Fruit fly (Drosophila melanogaster) whole organism, embryonic: Measurements from ENCODE around the gene CG32074.
A peak's percentile ranks its signal among the peaks of the same experiment; 100 is the strongest.

Experiments
- ATbp ChIP-seq: fragments of 200-800 bp; sonication (Bioruptor generic); optimal IDR thresholded peaks from 2 replicates; lab custom pipeline; 2017; ENCODE audit warnings: missing biosample characterization, mild to moderate bottlenecking, missing genetic modification characterization, missing genetic modification reagents
- Asciz ChIP-seq: fragments of 200-800 bp; sonication (Bioruptor generic); optimal IDR thresholded peaks from 2 replicates; lab custom pipeline; 2017; ENCODE audit warnings: missing biosample characterization, mild to moderate bottlenecking, missing genetic modification characterization, missing genetic modification reagents
- Awh ChIP-seq: fragments of 200-800 bp; sonication (Bioruptor generic); IDR thresholded peaks from 2 replicates; pipeline ENCODE4, ENCODE4 v1.3.6; 2022; ENCODE audit warnings: missing biosample characterization, missing genetic modification characterization
- CG10147 ChIP-seq: fragments of 200-800 bp; sonication (Bioruptor generic); optimal IDR thresholded peaks from 2 replicates; lab custom pipeline; 2019; ENCODE audit warnings: missing biosample characterization, mild to moderate bottlenecking, missing genetic modification characterization, moderate library complexity
- CG11093 ChIP-seq: fragments of 200-800 bp; sonication (Bioruptor generic); IDR thresholded peaks from 3 replicates; pipeline ENCODE4 v1.3.6; 2022; ENCODE audit warnings: missing biosample characterization, missing genetic modification characterization
- CG11504 ChIP-seq: fragments of 200-800 bp; sonication (Bioruptor generic); optimal IDR thresholded peaks from 3 replicates; lab custom pipeline; 2019; ENCODE audit warnings: missing biosample characterization, mild to moderate bottlenecking, missing genetic modification characterization, moderate library complexity
- CG12155 ChIP-seq: fragments of 200-800 bp; sonication (Bioruptor generic); optimal IDR thresholded peaks from 3 replicates; lab custom pipeline; 2016; ENCODE audit warnings: missing biosample characterization, missing genetic modification characterization
- CG13287 ChIP-seq: fragments of 200-800 bp; sonication (Bioruptor generic); IDR thresholded peaks from 2 replicates; pipeline ENCODE4 v1.3.6; 2022; ENCODE audit warnings: missing biosample characterization, missing genetic modification characterization; ENCODE audit not compliant: partially characterized antibody
- CG14860 ChIP-seq: fragments of 200-800 bp; sonication (Bioruptor generic); IDR thresholded peaks from 3 replicates; pipeline ENCODE4 v1.3.6; 2022; ENCODE audit warnings: missing biosample characterization, missing genetic modification characterization; ENCODE audit not compliant: partially characterized antibody
- CG14965 ChIP-seq: fragments of 200-800 bp; sonication (Bioruptor generic); optimal IDR thresholded peaks from 2 replicates; lab custom pipeline; 2016; ENCODE audit warnings: missing biosample characterization, missing genetic modification characterization, borderline replicate concordance
- CG1529 ChIP-seq: fragments of 200-800 bp; sonication (Bioruptor generic); optimal IDR thresholded peaks from 3 replicates; lab custom pipeline; 2018; ENCODE audit warnings: missing biosample characterization, missing genetic modification characterization
- CG15514 ChIP-seq: fragments of 200-800 bp; sonication (Bioruptor generic); optimal IDR thresholded peaks from 3 replicates; lab custom pipeline; 2017; ENCODE audit warnings: missing biosample characterization, missing genetic modification characterization, mild to moderate bottlenecking, moderate library complexity, missing genetic modification reagents
- CG17328 ChIP-seq: fragments of 200-800 bp; sonication (Bioruptor generic); IDR thresholded peaks from 2 replicates; pipeline ENCODE4 v1.3.6; 2022; ENCODE audit warnings: missing biosample characterization, missing genetic modification characterization
- CG17829 ChIP-seq: fragments of 200-800 bp; optimal IDR thresholded peaks from 2 replicates; lab custom pipeline; 2019; ENCODE audit warnings: missing biosample characterization, mild to moderate bottlenecking, missing genetic modification characterization, moderate library complexity
- CG2120 ChIP-seq: fragments of 200-800 bp; sonication (Bioruptor generic); optimal IDR thresholded peaks from 3 replicates; lab custom pipeline; 2016; ENCODE audit warnings: missing biosample characterization, missing genetic modification characterization
- CG32767 ChIP-seq: fragments of 200-800 bp; sonication (Bioruptor generic); IDR thresholded peaks from 2 replicates; pipeline ENCODE4 v1.3.6; 2022; ENCODE audit warnings: missing biosample characterization, missing genetic modification characterization
- CG32772 ChIP-seq: fragments of 200-800 bp; sonication (Bioruptor generic); IDR thresholded peaks from 2 replicates; pipeline ENCODE4 v1.3.6; 2022; ENCODE audit warnings: missing biosample characterization, missing genetic modification characterization
- CG3281 ChIP-seq: fragments of 200-800 bp; sonication (Bioruptor generic); optimal IDR thresholded peaks from 3 replicates; lab custom pipeline; 2017; ENCODE audit warnings: missing biosample characterization, mild to moderate bottlenecking, missing genetic modification characterization
- CG42726 ChIP-seq: fragments of 200-800 bp; sonication (Bioruptor generic); IDR thresholded peaks from 2 replicates; pipeline ENCODE4 v1.3.6; 2022; ENCODE audit warnings: missing biosample characterization, missing genetic modification characterization; ENCODE audit not compliant: partially characterized antibody
- CG7556 ChIP-seq: fragments of 200-800 bp; sonication (Bioruptor generic); optimal IDR thresholded peaks from 2 replicates; lab custom pipeline; 2017; ENCODE audit warnings: missing biosample characterization, mild to moderate bottlenecking, missing genetic modification characterization
- CG7928 ChIP-seq: fragments of 200-800 bp; sonication (Bioruptor generic); optimal IDR thresholded peaks from 2 replicates; lab custom pipeline; 2017; ENCODE audit warnings: missing biosample characterization, mild to moderate bottlenecking, missing genetic modification characterization
- CG8359 ChIP-seq: fragments of 200-800 bp; sonication (Bioruptor generic); optimal IDR thresholded peaks from 2 replicates; lab custom pipeline; 2017; ENCODE audit warnings: missing biosample characterization, mild to moderate bottlenecking, missing genetic modification characterization, borderline replicate concordance
- CG9437 ChIP-seq: fragments of 200-800 bp; sonication (Bioruptor generic); optimal IDR thresholded peaks from 2 replicates; lab custom pipeline; 2018; ENCODE audit warnings: missing biosample characterization, mild to moderate bottlenecking, missing genetic modification characterization
- CG9876 ChIP-seq: fragments of 200-800 bp; sonication (Bioruptor generic); optimal IDR thresholded peaks from 2 replicates; lab custom pipeline; 2016; ENCODE audit warnings: missing biosample characterization, missing genetic modification characterization
- Chrac-16 ChIP-seq: fragments of 200-800 bp; sonication (Bioruptor generic); optimal IDR thresholded peaks from 3 replicates; lab custom pipeline; 2016; ENCODE audit warnings: missing biosample characterization, missing genetic modification characterization
- Dfd ChIP-seq, 2 experiments: fragments of >200 bp; optimal IDR thresholded peaks; 2 replicates each; lab custom pipeline; 2017; ENCODE audit warnings: missing biosample characterization in 2 of 2, missing genetic modification characterization in 2 of 2
- E2f1 ChIP-seq: fragments of 200-800 bp; sonication (Bioruptor generic); IDR thresholded peaks from 2 replicates; pipeline ENCODE4 v1.3.6; 2022; ENCODE audit warnings: missing biosample characterization, missing genetic modification characterization
- HLH3B ChIP-seq: fragments of 200-800 bp; sonication (Bioruptor generic); IDR thresholded peaks from 2 replicates; pipeline ENCODE4 v1.3.6; 2022; ENCODE audit warnings: missing biosample characterization, missing genetic modification characterization
- Nf-YC ChIP-seq: fragments of 200-800 bp; optimal IDR thresholded peaks from 3 replicates; lab custom pipeline; 2019; ENCODE audit warnings: missing biosample characterization, mild to moderate bottlenecking, missing genetic modification characterization, moderate library complexity
- Ssrp ChIP-seq: fragments of 200-800 bp; sonication (Bioruptor generic); optimal IDR thresholded peaks from 2 replicates; lab custom pipeline; 2018; ENCODE audit warnings: missing biosample characterization, mild to moderate bottlenecking, missing genetic modification characterization, moderate library complexity
- ap ChIP-seq: fragments of 200-800 bp; sonication (Bioruptor generic); IDR thresholded peaks from 2 replicates; pipeline ENCODE4 v1.3.6; 2022; ENCODE audit warnings: missing biosample characterization, missing genetic modification characterization
- bcd ChIP-seq: fragments of 200-800 bp; sonication (Bioruptor generic); optimal IDR thresholded peaks from 2 replicates; lab custom pipeline; 2017; ENCODE audit warnings: missing biosample characterization, mild to moderate bottlenecking, missing genetic modification characterization
- chif ChIP-seq, 2 experiments: fragments of 200-800 bp; sonication (Bioruptor generic); optimal IDR thresholded peaks; 3 replicates each; lab custom pipeline; 2016; ENCODE audit warnings: missing biosample characterization in 2 of 2, missing genetic modification characterization in 2 of 2
- chinmo ChIP-seq: fragments of 200-800 bp; sonication (Bioruptor generic); IDR thresholded peaks from 4 replicates; pipeline ENCODE4 v1.3.6; 2022; ENCODE audit warnings: missing biosample characterization, missing genetic modification characterization; ENCODE audit not compliant: partially characterized antibody
- da ChIP-seq: fragments of 200-800 bp; sonication (Bioruptor generic); optimal IDR thresholded peaks from 2 replicates; lab custom pipeline; 2016; ENCODE audit warnings: missing biosample characterization, missing genetic modification characterization
- dmrt11E ChIP-seq: fragments of 200-800 bp; sonication (Bioruptor generic); optimal IDR thresholded peaks from 3 replicates; lab custom pipeline; 2018; ENCODE audit warnings: missing biosample characterization, mild to moderate bottlenecking, missing genetic modification characterization, moderate library complexity
- esg ChIP-seq: fragments of 200-800 bp; sonication (Bioruptor generic); conservative IDR thresholded peaks from 2 replicates; pipeline ENCODE4 v1.3.6; 2022; ENCODE audit warnings: missing biosample characterization, missing genetic modification characterization
- ind ChIP-seq: fragments of 200-800 bp; sonication (Bioruptor generic); optimal IDR thresholded peaks from 3 replicates; lab custom pipeline; 2016; ENCODE audit warnings: missing biosample characterization, missing genetic modification characterization
- kay ChIP-seq: fragments of 200-800 bp; sonication (Bioruptor generic); optimal IDR thresholded peaks from 2 replicates; lab custom pipeline; 2016; ENCODE audit warnings: missing biosample characterization, missing genetic modification characterization
- lov ChIP-seq, 2 experiments: fragments of 200-800 bp in 1 of 2; fragments of >200 bp in 1 of 2; sonication (Bioruptor generic) in 1 of 2; IDR thresholded peaks in 1 of 2; optimal IDR thresholded peaks in 1 of 2; 2 replicates in 1 of 2; 3 replicates in 1 of 2; pipeline versions ENCODE4 v1.3.6 to Lab custom; 2017 to 2022; ENCODE audit warnings: missing biosample characterization in 1 of 2, missing genetic modification characterization in 1 of 2
- nmo ChIP-seq: fragments of 200-800 bp; sonication (Bioruptor generic); optimal IDR thresholded peaks from 2 replicates; lab custom pipeline; 2018; ENCODE audit warnings: missing biosample characterization, mild to moderate bottlenecking, missing genetic modification characterization, moderate library complexity
- peb ChIP-seq: fragments of 200-800 bp; sonication (Bioruptor generic); IDR thresholded peaks from 2 replicates; pipeline ENCODE4 v1.3.6; 2022; ENCODE audit warnings: missing biosample characterization, missing genetic modification characterization
- ro ChIP-seq: fragments of 200-800 bp; sonication (Bioruptor generic); IDR thresholded peaks from 2 replicates; pipeline ENCODE4 v1.3.6; 2022; ENCODE audit warnings: missing biosample characterization, missing genetic modification characterization
- scrt ChIP-seq: fragments of 200-800 bp; sonication (Bioruptor generic); optimal IDR thresholded peaks from 2 replicates; lab custom pipeline; 2018; ENCODE audit warnings: missing biosample characterization, mild to moderate bottlenecking, missing genetic modification characterization, moderate library complexity
- ssp ChIP-seq: fragments of 200-800 bp; sonication (Bioruptor generic); IDR thresholded peaks from 2 replicates; pipeline ENCODE4 v1.3.6; 2022; ENCODE audit warnings: missing biosample characterization, missing genetic modification characterization
- tgo ChIP-seq: fragments of 200-800 bp; sonication (Bioruptor generic); IDR thresholded peaks from 3 replicates; pipeline ENCODE4 v1.3.6; 2022; ENCODE audit warnings: missing biosample characterization, missing genetic modification characterization
- unpg ChIP-seq: fragments of 200-800 bp; sonication (Bioruptor generic); optimal IDR thresholded peaks from 3 replicates; lab custom pipeline; 2018; ENCODE audit warnings: missing biosample characterization, mild to moderate bottlenecking, missing genetic modification characterization, moderate library complexity

Gene CG32074

DNA sequence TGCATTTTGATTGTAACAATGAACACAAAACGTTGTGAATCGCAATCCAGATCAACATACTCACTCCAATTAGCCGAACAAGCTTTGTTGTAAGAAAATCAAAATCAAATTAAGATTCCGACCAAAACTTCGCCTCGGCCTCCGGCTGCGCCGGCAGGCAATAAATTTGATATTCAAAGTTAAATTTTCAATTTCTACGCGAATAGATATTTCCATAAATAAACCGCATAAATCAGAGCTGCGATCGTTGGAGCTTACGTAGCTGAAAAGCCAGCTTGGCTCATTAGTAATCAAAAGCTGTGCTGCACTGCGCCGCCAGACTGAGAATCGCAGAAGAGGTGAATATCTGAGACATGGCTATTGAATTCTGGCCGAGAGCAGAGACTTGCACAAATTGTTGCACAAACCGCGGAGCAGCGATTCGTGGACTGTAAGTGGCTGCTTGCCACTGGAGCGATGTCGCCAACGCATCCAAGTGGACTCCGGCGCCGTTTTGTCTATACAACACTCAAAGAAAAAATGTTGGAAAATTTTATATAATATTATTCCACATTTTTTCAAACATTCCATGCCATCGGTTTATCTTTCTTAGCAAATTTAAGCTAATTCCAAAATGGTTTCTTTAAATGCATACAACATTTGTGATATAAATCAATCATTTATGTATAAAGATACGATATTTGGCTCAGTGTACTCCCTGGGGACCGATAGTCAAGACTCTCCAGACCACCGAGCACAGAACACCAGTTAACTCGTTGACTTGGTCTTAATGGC, 16.5 kb upstream of the CG32074 start (continued):
- TF ChIP-seq CG1529 (GFP tag; lab: Kevin White, UChicago) (peak; percentile 48), CG42726 (GFP tag; lab: Robert Waterston, UW) (no peak), dmrt11E (peak; percentile 24), tgo (GFP tag; lab: Robert Waterston, UW) (peak; percentile 57; the same call in 2 of the 3 replicates), ATbp (GFP tag; lab: Kevin White, UChicago) (peak; percentile 41), CG12155 (GFP tag; lab: Kevin White, UChicago) (no peak), CG14965 (GFP tag; lab: Kevin White, UChicago) (no peak), CG2120 (GFP tag; lab: Kevin White, UChicago) (no peak), CG10147 (GFP tag; lab: Kevin White, UChicago) (peak; percentile 32), CG17829 (tag; lab: Kevin White, UChicago) (peak; percentile 51), Chrac-16 (peak; percentile 14), CG9437 (GFP tag; lab: Kevin White, UChicago) (peak; percentile 35), CG17328 (GFP tag; lab: Robert Waterston, UW) (peak; percentile 27; the same call in 1 of the 2 replicates), CG11093 (GFP tag; lab: Robert Waterston, UW) (no peak), CG7556 (GFP tag; lab: Kevin White, UChicago) (peak; percentile 24), Dfd (GFP tag; optimal IDR thresholded peaks at IDR 0.05; lab: Kevin White, UChicago) (no peak), Awh (GFP tag; lab: Robert Waterston, UW) (peak; percentile 60), Nf-YC (no peak), chif (GFP tag; optimal IDR thresholded peaks at IDR 0.05; lab: Kevin White, UChicago) (peak in 1 of 2 experiments; percentile 2), CG11504 (tag; lab: Kevin White, UChicago) (peak; percentile 74), unpg (GFP tag; lab: Kevin White, UChicago) (peak; percentile 54), chinmo (GFP tag; lab: Robert Waterston, UW) (peak; percentile 89; the same call in 2 of the 4 replicates), CG13287 (GFP tag; lab: Robert Waterston, UW) (no peak), CG7928 (GFP tag; lab: Kevin White, UChicago) (no peak), CG8359 (GFP tag; lab: Kevin White, UChicago) (peak; percentile 15), CG32767 (GFP tag; lab: Robert Waterston, UW) (peak; percentile 39; the same call in 1 of the 2 replicates), peb (GFP tag; lab: Robert Waterston, UW) (no peak), Asciz (GFP tag; lab: Kevin White, UChicago) (peak; percentile 52), ro (GFP tag; lab: Robert Waterston, UW) (no peak), CG9876 (GFP tag; lab: Kevin White, UChicago) (no peak), ssp (no peak), ind (GFP tag; lab: Kevin White, UChicago) (peak; percentile 49), ap (GFP tag; lab: Robert Waterston, UW) (0 out of 2 replicates have a peak, but pooled peaks have one; percentile 44), E2f1 (GFP tag; lab: Robert Waterston, UW) (0 out of 2 replicates have a peak, but pooled peaks have one; percentile 26), CG15514 (GFP tag; lab: Kevin White, UChicago) (no peak), kay (GFP tag; lab: Kevin White, UChicago) (no peak), esg (GFP tag; lab: Robert Waterston, UW) (peak; percentile 16; the same call in 1 of the 2 replicates), nmo (GFP tag; lab: Kevin White, UChicago) (peak; percentile 40), CG3281 (GFP tag; lab: Kevin White, UChicago) (peak; percentile 29), lov (optimal IDR thresholded peaks at IDR 0.05; lab: Kevin White, UChicago) (no peak), lov (GFP tag; IDR thresholded peaks at IDR 0.05; lab: Robert Waterston, UW) (no peak), CG14860 (GFP tag; lab: Robert Waterston, UW) (no peak), Ssrp (peak; percentile 58), bcd (GFP tag; lab: Kevin White, UChicago) (peak; percentile 46), HLH3B (GFP tag; lab: Robert Waterston, UW) (0 out of 2 replicates have a peak, but pooled peaks have one; percentile 34), CG32772 (GFP tag; lab: Robert Waterston, UW) (peak; percentile 40; the same call in 1 of the 2 replicates), scrt (GFP tag; lab: Kevin White, UChicago) (no peak), da (GFP tag; lab: Kevin White, UChicago) (no peak)
